Worm (Caenorhabditis elegans) whole organism, young adult: ENCODE results near the gene ant-1.4.
A peak's percentile ranks its signal among the peaks of the same experiment; 100 is the strongest.

Source experiments
- C06A6.2 ChIP-seq: fragments of 200-800 bp; sonication (Bioruptor generic); conservative IDR thresholded peaks from 2 replicates; pipeline ENCODE4 v1.3.6; 2022; ENCODE audit warnings: missing genetic modification characterization, missing compliant biosample characterization
- C17E4.6 ChIP-seq: fragments of 200-800 bp; sonication (Bioruptor generic); IDR thresholded peaks from 2 replicates; pipeline ENCODE4 v1.3.6; 2022; ENCODE audit warnings: missing genetic modification reagents, missing genetic modification characterization, missing compliant biosample characterization
- D2030.7 ChIP-seq: fragments of 200-800 bp; sonication (Bioruptor generic); IDR thresholded peaks from 2 replicates; pipeline ENCODE4 v1.3.6; 2022; ENCODE audit warnings: missing genetic modification reagents, missing genetic modification characterization, missing compliant biosample characterization
- F10E7.11 ChIP-seq: sonication (generic microtip); optimal IDR thresholded peaks from 2 replicates; lab custom pipeline; 2017; ENCODE audit warnings: mild to moderate bottlenecking, missing genetic modification characterization, moderate library complexity, missing compliant biosample characterization
- F52B5.7 ChIP-seq: sonication (generic microtip); optimal IDR thresholded peaks from 2 replicates; lab custom pipeline; 2016; ENCODE audit warnings: mild to moderate bottlenecking, missing genetic modification characterization, missing compliant biosample characterization
- F55B11.4 ChIP-seq: sonication (generic microtip); optimal IDR thresholded peaks from 2 replicates; lab custom pipeline; 2016; ENCODE audit warnings: missing compliant biosample characterization, missing genetic modification characterization, borderline replicate concordance; ENCODE audit not compliant: insufficient read depth
- F57A8.1 ChIP-seq: fragments of 200-800 bp; sonication (Bioruptor generic); optimal IDR thresholded peaks from 2 replicates; lab custom pipeline; 2018; ENCODE audit warnings: mild to moderate bottlenecking, missing genetic modification characterization, moderate library complexity, missing compliant biosample characterization
- Y56A3A.18 ChIP-seq: fragments of 200-800 bp; sonication (Bioruptor generic); IDR thresholded peaks from 2 replicates; pipeline ENCODE4 v1.3.6; 2022; ENCODE audit warnings: missing genetic modification reagents, missing genetic modification characterization, missing compliant biosample characterization
- Y79H2A.3 ChIP-seq: fragments of 200-800 bp; sonication (Bioruptor generic); conservative IDR thresholded peaks from 2 replicates; pipeline ENCODE4 v1.3.6; 2022; ENCODE audit warnings: missing genetic modification reagents, missing genetic modification characterization, missing compliant biosample characterization
- akir-1 ChIP-seq: fragments of 200-800 bp; sonication (Bioruptor generic); optimal IDR thresholded peaks from 2 replicates; lab custom pipeline; 2018; ENCODE audit warnings: mild to moderate bottlenecking, missing genetic modification characterization, moderate library complexity, missing compliant biosample characterization
- aptf-3 ChIP-seq: fragments of 200-800 bp; sonication (Bioruptor generic); IDR thresholded peaks from 2 replicates; pipeline ENCODE4 v1.3.6; 2022; ENCODE audit warnings: missing genetic modification characterization, missing compliant biosample characterization
- attf-5 ChIP-seq: fragments of 200-800 bp; sonication (Bioruptor generic); optimal IDR thresholded peaks from 2 replicates; lab custom pipeline; 2018; ENCODE audit warnings: mild to moderate bottlenecking, missing genetic modification characterization, missing compliant biosample characterization
- ccch-3 ChIP-seq: fragments of 200-800 bp; sonication (Bioruptor generic); optimal IDR thresholded peaks from 2 replicates; lab custom pipeline; 2018; ENCODE audit warnings: mild to moderate bottlenecking, missing genetic modification characterization, missing compliant biosample characterization
- cebp-1 ChIP-seq, 2 experiments: fragments of 200-800 bp in 1 of 2; sonication (Bioruptor generic) in 1 of 2; sonication (generic microtip) in 1 of 2; IDR thresholded peaks in 1 of 2; optimal IDR thresholded peaks in 1 of 2; 2 replicates each; pipeline versions ENCODE4 v1.3.6 to Lab custom; 2017 to 2022; ENCODE audit warnings: missing compliant biosample characterization in 2 of 2, missing genetic modification characterization in 2 of 2, mild to moderate bottlenecking in 1 of 2, missing genetic modification reagents in 1 of 2, moderate library complexity in 1 of 2
- ceh-100 ChIP-seq: fragments of 200-800 bp; sonication (Bioruptor generic); IDR thresholded peaks from 2 replicates; pipeline ENCODE4 v1.3.6; 2022; ENCODE audit warnings: missing genetic modification reagents, missing genetic modification characterization, missing compliant biosample characterization
- ceh-58 ChIP-seq: fragments of 200-800 bp; sonication (Bioruptor generic); IDR thresholded peaks from 2 replicates; pipeline ENCODE4 v1.3.6; 2022; ENCODE audit warnings: missing genetic modification characterization, missing compliant biosample characterization
- ceh-79 ChIP-seq: sonication (generic microtip); optimal IDR thresholded peaks from 2 replicates; lab custom pipeline; 2017; ENCODE audit warnings: mild to moderate bottlenecking, missing genetic modification characterization, missing compliant biosample characterization
- dpff-1 ChIP-seq: sonication (generic microtip); optimal IDR thresholded peaks from 2 replicates; lab custom pipeline; 2017; ENCODE audit warnings: mild to moderate bottlenecking, missing genetic modification characterization, missing compliant biosample characterization
- egrh-3 ChIP-seq: fragments of 200-800 bp; sonication (Bioruptor generic); IDR thresholded peaks from 2 replicates; pipeline ENCODE4 v1.3.6; 2022; ENCODE audit warnings: missing genetic modification reagents, missing genetic modification characterization, missing compliant biosample characterization
- gei-17 ChIP-seq: fragments of 200-800 bp; sonication (Bioruptor generic); optimal IDR thresholded peaks from 2 replicates; lab custom pipeline; 2018; ENCODE audit warnings: mild to moderate bottlenecking, missing genetic modification characterization, missing compliant biosample characterization
- hlh-12 ChIP-seq: sonication (generic microtip); optimal IDR thresholded peaks from 2 replicates; lab custom pipeline; 2016; ENCODE audit warnings: missing genetic modification characterization, missing compliant biosample characterization
- hmg-1.2 ChIP-seq: fragments of 200-800 bp; sonication (Bioruptor generic); IDR thresholded peaks from 2 replicates; pipeline ENCODE4 v1.3.6; 2022; ENCODE audit warnings: missing genetic modification reagents, missing genetic modification characterization, missing compliant biosample characterization
- lin-26 ChIP-seq: fragments of 200-800 bp; sonication (Bioruptor generic); IDR thresholded peaks from 2 replicates; pipeline ENCODE4 v1.3.6; 2022; ENCODE audit warnings: missing genetic modification reagents, missing genetic modification characterization, missing compliant biosample characterization
- lin-40 ChIP-seq: sonication (generic microtip); optimal IDR thresholded peaks from 2 replicates; lab custom pipeline; 2016; ENCODE audit warnings: missing genetic modification characterization, mild to moderate bottlenecking, missing compliant biosample characterization, missing genotype, missing genetic modification reagents
- lin-54 ChIP-seq: fragments of 200-800 bp; sonication (Bioruptor generic); optimal IDR thresholded peaks from 2 replicates; lab custom pipeline; 2018; ENCODE audit warnings: mild to moderate bottlenecking, missing genetic modification characterization, missing compliant biosample characterization
- mel-28 ChIP-seq: sonication (generic microtip); optimal IDR thresholded peaks from 2 replicates; lab custom pipeline; 2016; ENCODE audit warnings: borderline replicate concordance, mild to moderate bottlenecking, missing genetic modification characterization, missing compliant biosample characterization
- mes-4 ChIP-seq: sonication (generic microtip); optimal IDR thresholded peaks from 2 replicates; lab custom pipeline; 2016; ENCODE audit warnings: missing genotype, missing genetic modification characterization, missing compliant biosample characterization
- mxl-1 ChIP-seq: sonication (generic microtip); optimal IDR thresholded peaks from 2 replicates; lab custom pipeline; 2016; ENCODE audit warnings: missing genetic modification characterization, missing compliant biosample characterization
- nfyb-1 ChIP-seq: fragments of 200-800 bp; sonication (Bioruptor generic); IDR thresholded peaks from 2 replicates; pipeline ENCODE4 v1.3.6; 2022; ENCODE audit warnings: missing genetic modification reagents, missing genetic modification characterization, missing compliant biosample characterization
- nhr-27 ChIP-seq: fragments of 200-800 bp; sonication (Bioruptor generic); optimal IDR thresholded peaks from 2 replicates; lab custom pipeline; 2018; ENCODE audit warnings: mild to moderate bottlenecking, missing genetic modification characterization, moderate library complexity, missing compliant biosample characterization
- nhr-80 ChIP-seq: sonication (generic microtip); optimal IDR thresholded peaks from 2 replicates; lab custom pipeline; 2016; ENCODE audit warnings: missing genetic modification characterization, missing compliant biosample characterization
- rcor-1 ChIP-seq: fragments of 200-800 bp; sonication (Bioruptor generic); IDR thresholded peaks from 2 replicates; pipeline ENCODE4 v1.3.6; 2022; ENCODE audit warnings: missing genetic modification reagents, missing genetic modification characterization, missing compliant biosample characterization
- repo-1 ChIP-seq: sonication (generic microtip); optimal IDR thresholded peaks from 2 replicates; lab custom pipeline; 2017; ENCODE audit warnings: mild to moderate bottlenecking, missing genetic modification characterization, missing compliant biosample characterization
- sea-2 ChIP-seq: fragments of 200-800 bp; sonication (Bioruptor generic); IDR thresholded peaks from 2 replicates; pipeline ENCODE4 v1.3.6; 2022; ENCODE audit warnings: missing genetic modification characterization, missing compliant biosample characterization
- snpc-1.1 ChIP-seq: sonication (generic microtip); optimal IDR thresholded peaks from 2 replicates; lab custom pipeline; 2017; ENCODE audit warnings: missing genetic modification characterization, mild to moderate bottlenecking, missing compliant biosample characterization, antibody characterized with exemption, moderate library complexity, missing genotype, missing genetic modification reagents; ENCODE audit not compliant: insufficient read depth
- snpc-1.3 ChIP-seq: sonication (generic microtip); optimal IDR thresholded peaks from 2 replicates; lab custom pipeline; 2017; ENCODE audit warnings: missing genetic modification characterization, mild to moderate bottlenecking, missing compliant biosample characterization, antibody characterized with exemption, moderate library complexity, missing genotype, missing genetic modification reagents; ENCODE audit not compliant: insufficient read depth
- snpc-3.4 ChIP-seq: sonication (generic microtip); optimal IDR thresholded peaks from 2 replicates; lab custom pipeline; 2017; ENCODE audit warnings: missing genetic modification characterization, mild to moderate bottlenecking, missing compliant biosample characterization, antibody characterized with exemption, moderate library complexity, missing genotype, missing genetic modification reagents
- snpc-4 ChIP-seq, 5 experiments: fragments of 150-350 bp in 1 of 5; sonication (generic microtip) in 4 of 5; optimal IDR thresholded peaks; 2 replicates each; lab custom pipeline; 2014 to 2018; ENCODE audit warnings: missing genetic modification characterization in 5 of 5, missing biosample characterization in 3 of 5, antibody characterized with exemption in 2 of 5, mild to moderate bottlenecking in 2 of 5, missing compliant biosample characterization in 2 of 5, missing genotype in 2 of 5, moderate library complexity in 2 of 5, missing genetic modification reagents in 1 of 5
- somi-1 ChIP-seq: fragments of 200-800 bp; sonication (Bioruptor generic); optimal IDR thresholded peaks from 2 replicates; lab custom pipeline; 2018; ENCODE audit warnings: mild to moderate bottlenecking, missing genetic modification characterization, missing compliant biosample characterization
- tbx-9 ChIP-seq: sonication (generic microtip); optimal IDR thresholded peaks from 2 replicates; lab custom pipeline; 2016; ENCODE audit warnings: borderline replicate concordance, missing genetic modification characterization, inconsistent platforms, missing compliant biosample characterization
- tlf-1 ChIP-seq: fragments of 200-800 bp; sonication (Bioruptor generic); optimal IDR thresholded peaks from 2 replicates; lab custom pipeline; 2018; ENCODE audit warnings: mild to moderate bottlenecking, missing genetic modification characterization, missing compliant biosample characterization
- unc-130 ChIP-seq: sonication (generic microtip); optimal IDR thresholded peaks from 2 replicates; lab custom pipeline; 2016; ENCODE audit warnings: missing genetic modification reagents, missing genetic modification characterization, missing compliant biosample characterization
- xnd-1 ChIP-seq: sonication (generic microtip); optimal IDR thresholded peaks from 2 replicates; lab custom pipeline; 2016; ENCODE audit warnings: missing genotype, missing genetic modification reagents, missing genetic modification characterization, missing compliant biosample characterization
- ztf-18 ChIP-seq: sonication (generic microtip); optimal IDR thresholded peaks from 2 replicates; lab custom pipeline; 2016; ENCODE audit warnings: missing genotype, mild to moderate bottlenecking, missing genetic modification characterization, missing compliant biosample characterization
- ztf-25 ChIP-seq: fragments of 200-800 bp; sonication (Bioruptor generic); IDR thresholded peaks from 2 replicates; pipeline ENCODE4 v1.3.6; 2022; ENCODE audit warnings: missing genetic modification reagents, missing genetic modification characterization, missing compliant biosample characterization
- ztf-26 ChIP-seq: sonication (generic microtip); optimal IDR thresholded peaks from 2 replicates; lab custom pipeline; 2017; ENCODE audit warnings: missing genetic modification characterization, missing compliant biosample characterization
- ztf-28 ChIP-seq: fragments of 200-800 bp; sonication (Bioruptor generic); IDR thresholded peaks from 2 replicates; pipeline ENCODE4 v1.3.6; 2022; ENCODE audit warnings: missing genetic modification reagents, missing genetic modification characterization, missing compliant biosample characterization

ant-1.4 gene

DNA sequence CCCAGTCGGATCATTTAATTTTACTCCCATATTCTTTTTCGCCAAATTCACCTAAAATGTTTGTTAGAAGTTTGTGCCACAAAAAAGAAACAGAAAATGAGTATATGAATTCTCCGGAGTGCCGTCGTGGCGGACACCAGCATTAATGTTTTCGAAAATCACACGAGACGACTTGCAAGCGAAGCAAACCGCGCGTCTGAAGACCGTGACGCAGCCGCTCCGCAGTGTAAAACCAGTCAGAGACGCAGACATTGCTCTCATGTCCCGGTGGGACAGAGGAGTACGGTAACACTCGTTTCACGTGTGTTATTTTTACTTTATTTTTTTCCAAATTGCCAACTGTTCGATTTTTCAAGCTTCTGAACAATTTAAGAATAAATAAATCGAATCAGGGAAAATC is 27.4 kb downstream of the ant-1.4 start, which contains the start of the genes T26A8.4 and pdtf-1 (continued):
- TF ChIP-seq hlh-12: no peak
- peak; percentile 20 for TF ChIP-seq ztf-26 (tag; lab: Kevin White, UChicago)
- TF ChIP-seq F55B11.4 (tag; lab: Kevin White, UChicago): no peak
- TF ChIP-seq lin-40: peak; percentile 80
- no peak for TF ChIP-seq dpff-1
- 0 out of 2 replicates have a peak, but pooled peaks have one; percentile 62 for TF ChIP-seq Y56A3A.18 (GFP tag; lab: Robert Waterston, UW)
- TF ChIP-seq egrh-3 (GFP tag; lab: Robert Waterston, UW): peak; percentile 63
- TF ChIP-seq snpc-1.1 (tag; lab: Kevin White, UChicago): peak; percentile 80
- TF ChIP-seq akir-1 (GFP tag; lab: Kevin White, UChicago): no peak
- no peak for TF ChIP-seq aptf-3 (GFP tag; lab: Robert Waterston, UW)
- no peak for TF ChIP-seq ceh-79
- peak; percentile 60 for TF ChIP-seq snpc-4 (GFP tag; optimal IDR thresholded peaks at IDR 0.05; lab: Kevin White, UChicago)
- peak; percentile 81 to 93 (median 88) for TF ChIP-seq snpc-4 (tag; optimal IDR thresholded peaks at IDR 0.05; lab: Kevin White, UChicago)
- TF ChIP-seq lin-26 (GFP tag; lab: Robert Waterston, UW): 0 out of 2 replicates have a peak, but pooled peaks have one; percentile 34
- no peak for TF ChIP-seq xnd-1 (tag; lab: Kevin White, UChicago)
- peak; percentile 83 for TF ChIP-seq lin-54 (GFP tag; lab: Kevin White, UChicago)
- no peak for TF ChIP-seq F10E7.11 (tag; lab: Kevin White, UChicago)
- peak; percentile 60 for TF ChIP-seq repo-1 (tag; lab: Kevin White, UChicago)
- no peak for TF ChIP-seq ccch-3 (GFP tag; lab: Kevin White, UChicago)
- no peak for TF ChIP-seq ztf-25 (GFP tag; lab: Robert Waterston, UW)
- TF ChIP-seq F57A8.1 (GFP tag; lab: Kevin White, UChicago): peak; percentile 1
- TF ChIP-seq hmg-1.2 (GFP tag; lab: Robert Waterston, UW): peak; percentile 91
- peak; percentile 60; the same call in 1 of the 2 replicates for TF ChIP-seq ceh-100 (GFP tag; lab: Robert Waterston, UW)
- TF ChIP-seq mel-28 (tag; lab: Kevin White, UChicago): no peak
- no peak for TF ChIP-seq tbx-9 (tag; lab: Kevin White, UChicago)
- TF ChIP-seq Y79H2A.3 (GFP tag; lab: Robert Waterston, UW): peak; percentile 72
- peak; percentile 46 for TF ChIP-seq snpc-3.4
- peak; percentile 72 for TF ChIP-seq attf-5 (GFP tag; lab: Kevin White, UChicago)
- peak; percentile 58 for TF ChIP-seq somi-1 (GFP tag; lab: Kevin White, UChicago)
- no peak for TF ChIP-seq ceh-58 (GFP tag; lab: Robert Waterston, UW)
- TF ChIP-seq mes-4 (tag; lab: Kevin White, UChicago): no peak
- no peak for TF ChIP-seq nhr-27 (tag; lab: Kevin White, UChicago)
- TF ChIP-seq cebp-1 (GFP tag; IDR thresholded peaks at IDR 0.05; lab: Robert Waterston, UW): peak; percentile 72; the same call in 1 of the 2 replicates
- TF ChIP-seq cebp-1 (tag; optimal IDR thresholded peaks at IDR 0.05; lab: Kevin White, UChicago): peak; percentile 78
- no peak for TF ChIP-seq mxl-1 (tag; lab: Kevin White, UChicago)
- peak; percentile 89 for TF ChIP-seq rcor-1 (GFP tag; lab: Robert Waterston, UW)
- TF ChIP-seq unc-130 (GFP tag; lab: Kevin White, UChicago): peak; percentile 78
- TF ChIP-seq sea-2 (GFP tag; lab: Robert Waterston, UW): 0 out of 2 replicates have a peak, but pooled peaks have one; percentile 26
- peak; percentile 6 for TF ChIP-seq F52B5.7 (tag; lab: Kevin White, UChicago)
- peak; percentile 96 for TF ChIP-seq nfyb-1 (GFP tag; lab: Robert Waterston, UW)
- 0 out of 2 replicates have a peak, but pooled peaks have one; percentile 78 for TF ChIP-seq ztf-28 (GFP tag; lab: Robert Waterston, UW)
- TF ChIP-seq tlf-1 (GFP tag; lab: Kevin White, UChicago): peak; percentile 93
- TF ChIP-seq snpc-1.3 (tag; lab: Kevin White, UChicago): peak; percentile 83
- TF ChIP-seq nhr-80: peak; percentile 12
- TF ChIP-seq C17E4.6: peak; percentile 79
- TF ChIP-seq ztf-18 (tag; lab: Kevin White, UChicago): peak; percentile 17
- no peak for TF ChIP-seq gei-17 (GFP tag; lab: Kevin White, UChicago)
- peak; percentile 88 for TF ChIP-seq D2030.7
- TF ChIP-seq C06A6.2: peak; percentile 83
